Worm (Caenorhabditis elegans) whole organism, young adult: ENCODE measurements around the gene mrpl-49.
A peak's percentile ranks its signal among the peaks of the same experiment; 100 is the strongest.

Source experiments
- B0019.2 ChIP-seq: fragments of 200-800 bp; sonication (Bioruptor generic); conservative IDR thresholded peaks from 2 replicates; pipeline ENCODE4 v1.3.6; 2022; ENCODE audit warnings: missing genetic modification reagents, missing genetic modification characterization, missing compliant biosample characterization
- B0035.1 ChIP-seq: sonication (generic microtip); optimal IDR thresholded peaks from 2 replicates; lab custom pipeline; 2016; ENCODE audit warnings: missing genetic modification characterization, mild to moderate bottlenecking, missing compliant biosample characterization, missing genotype, missing genetic modification reagents
- Y53G8AR.9 ChIP-seq: fragments of 200-800 bp; sonication (Bioruptor generic); conservative IDR thresholded peaks from 2 replicates; pipeline ENCODE4 v1.3.6; 2022; ENCODE audit warnings: missing genetic modification reagents, missing genetic modification characterization, missing compliant biosample characterization
- Y56A3A.18 ChIP-seq: fragments of 200-800 bp; sonication (Bioruptor generic); IDR thresholded peaks from 2 replicates; pipeline ENCODE4 v1.3.6; 2022; ENCODE audit warnings: missing genetic modification reagents, missing genetic modification characterization, missing compliant biosample characterization
- Y95B8A.8 ChIP-seq: fragments of 200-800 bp; sonication (Bioruptor generic); IDR thresholded peaks from 2 replicates; pipeline ENCODE4 v1.3.6; 2022; ENCODE audit warnings: missing genetic modification reagents, missing genetic modification characterization, missing compliant biosample characterization
- ZK185.1 ChIP-seq: sonication (generic microtip); optimal IDR thresholded peaks from 2 replicates; lab custom pipeline; 2016; ENCODE audit warnings: mild to moderate bottlenecking, missing genetic modification characterization, missing compliant biosample characterization; ENCODE audit not compliant: poor library complexity, severe bottlenecking
- akir-1 ChIP-seq: fragments of 200-800 bp; sonication (Bioruptor generic); optimal IDR thresholded peaks from 2 replicates; lab custom pipeline; 2018; ENCODE audit warnings: mild to moderate bottlenecking, missing genetic modification characterization, moderate library complexity, missing compliant biosample characterization
- bed-1 ChIP-seq: fragments of 200-800 bp; sonication (Bioruptor generic); IDR thresholded peaks from 2 replicates; pipeline ENCODE4 v1.3.6; 2022; ENCODE audit warnings: missing genetic modification reagents, missing genetic modification characterization, missing compliant biosample characterization
- ccch-3 ChIP-seq: fragments of 200-800 bp; sonication (Bioruptor generic); optimal IDR thresholded peaks from 2 replicates; lab custom pipeline; 2018; ENCODE audit warnings: mild to moderate bottlenecking, missing genetic modification characterization, missing compliant biosample characterization
- ceh-100 ChIP-seq: fragments of 200-800 bp; sonication (Bioruptor generic); IDR thresholded peaks from 2 replicates; pipeline ENCODE4 v1.3.6; 2022; ENCODE audit warnings: missing genetic modification reagents, missing genetic modification characterization, missing compliant biosample characterization
- ceh-40 ChIP-seq: fragments of 200-800 bp; sonication (Bioruptor generic); IDR thresholded peaks from 2 replicates; pipeline ENCODE4 v1.3.6; 2022; ENCODE audit warnings: missing genetic modification characterization, missing compliant biosample characterization
- die-1 ChIP-seq: sonication (generic microtip); optimal IDR thresholded peaks from 2 replicates; lab custom pipeline; 2016; ENCODE audit warnings: missing genotype, mild to moderate bottlenecking, missing genetic modification characterization, missing compliant biosample characterization
- fkh-3 ChIP-seq: sonication (generic microtip); optimal IDR thresholded peaks from 2 replicates; lab custom pipeline; 2016; ENCODE audit warnings: mild to moderate bottlenecking, missing genetic modification characterization, missing compliant biosample characterization
- him-1 ChIP-seq: sonication (generic microtip); optimal IDR thresholded peaks from 2 replicates; lab custom pipeline; 2016; ENCODE audit warnings: missing genotype, missing genetic modification reagents, missing genetic modification characterization, missing compliant biosample characterization
- hmg-1.2 ChIP-seq: fragments of 200-800 bp; sonication (Bioruptor generic); IDR thresholded peaks from 2 replicates; pipeline ENCODE4 v1.3.6; 2022; ENCODE audit warnings: missing genetic modification reagents, missing genetic modification characterization, missing compliant biosample characterization
- let-526 ChIP-seq: fragments of 200-800 bp; sonication (Bioruptor generic); IDR thresholded peaks from 2 replicates; pipeline ENCODE4 v1.3.6; 2022; ENCODE audit warnings: missing genetic modification reagents, missing genetic modification characterization, missing compliant biosample characterization
- lir-1 ChIP-seq: fragments of 200-800 bp; sonication (Bioruptor generic); conservative IDR thresholded peaks from 2 replicates; pipeline ENCODE4 v1.3.6; 2022; ENCODE audit warnings: missing genetic modification reagents, missing genetic modification characterization, missing compliant biosample characterization
- lsl-1 ChIP-seq: fragments of 200-800 bp; sonication (Bioruptor generic); optimal IDR thresholded peaks from 2 replicates; lab custom pipeline; 2018; ENCODE audit warnings: mild to moderate bottlenecking, missing genetic modification characterization, moderate library complexity, missing compliant biosample characterization
- lsy-27 ChIP-seq: sonication (generic microtip); optimal IDR thresholded peaks from 2 replicates; lab custom pipeline; 2017; ENCODE audit warnings: missing genetic modification characterization, mild to moderate bottlenecking, missing compliant biosample characterization, antibody characterized with exemption, missing genotype, borderline replicate concordance; ENCODE audit not compliant: insufficient read depth
- madf-8 ChIP-seq: fragments of 200-800 bp; sonication (Bioruptor generic); conservative IDR thresholded peaks from 2 replicates; pipeline ENCODE4 v1.3.6; 2022; ENCODE audit warnings: missing genetic modification reagents, missing genetic modification characterization, missing compliant biosample characterization
- mel-28 ChIP-seq: sonication (generic microtip); optimal IDR thresholded peaks from 2 replicates; lab custom pipeline; 2016; ENCODE audit warnings: borderline replicate concordance, mild to moderate bottlenecking, missing genetic modification characterization, missing compliant biosample characterization
- mes-4 ChIP-seq: sonication (generic microtip); optimal IDR thresholded peaks from 2 replicates; lab custom pipeline; 2016; ENCODE audit warnings: missing genotype, missing genetic modification characterization, missing compliant biosample characterization
- mxl-1 ChIP-seq: sonication (generic microtip); optimal IDR thresholded peaks from 2 replicates; lab custom pipeline; 2016; ENCODE audit warnings: missing genetic modification characterization, missing compliant biosample characterization
- nfya-1 ChIP-seq: sonication (generic microtip); optimal IDR thresholded peaks from 2 replicates; lab custom pipeline; 2017; ENCODE audit warnings: antibody characterized with exemption, missing compliant biosample characterization, missing genetic modification characterization, borderline replicate concordance; ENCODE audit not compliant: insufficient read depth
- nhr-27 ChIP-seq: fragments of 200-800 bp; sonication (Bioruptor generic); optimal IDR thresholded peaks from 2 replicates; lab custom pipeline; 2018; ENCODE audit warnings: mild to moderate bottlenecking, missing genetic modification characterization, moderate library complexity, missing compliant biosample characterization
- nhr-80 ChIP-seq: sonication (generic microtip); optimal IDR thresholded peaks from 2 replicates; lab custom pipeline; 2016; ENCODE audit warnings: missing genetic modification characterization, missing compliant biosample characterization
- rec-8 ChIP-seq, 2 experiments: sonication (generic microtip); optimal IDR thresholded peaks; 2 replicates each; lab custom pipeline; 2016; ENCODE audit warnings: mild to moderate bottlenecking in 2 of 2, missing genetic modification characterization in 2 of 2, missing genetic modification reagents in 2 of 2, missing genotype in 2 of 2, missing biosample characterization in 1 of 2, missing compliant biosample characterization in 1 of 2, moderate library complexity in 1 of 2
- repo-1 ChIP-seq: sonication (generic microtip); optimal IDR thresholded peaks from 2 replicates; lab custom pipeline; 2017; ENCODE audit warnings: mild to moderate bottlenecking, missing genetic modification characterization, missing compliant biosample characterization
- rpc-1 ChIP-seq, 2 experiments: fragments of 150-350 bp in 1 of 2; sonication (generic microtip) in 1 of 2; optimal IDR thresholded peaks; 2 replicates each; lab custom pipeline; 2014 to 2018; ENCODE audit warnings: missing biosample characterization in 1 of 2, missing genetic modification characterization in 1 of 2, missing genetic modification reagents in 1 of 2, missing genotype in 1 of 2
- sptf-2 ChIP-seq: fragments of 200-800 bp; sonication (Bioruptor generic); optimal IDR thresholded peaks from 2 replicates; lab custom pipeline; 2018; ENCODE audit warnings: mild to moderate bottlenecking, missing genetic modification characterization, missing compliant biosample characterization
- tbp1 ChIP-seq: fragments of 200-800 bp; sonication (Bioruptor generic); optimal IDR thresholded peaks from 2 replicates; lab custom pipeline; 2018; ENCODE audit warnings: mild to moderate bottlenecking, missing genetic modification characterization, missing compliant biosample characterization
- xnd-1 ChIP-seq: sonication (generic microtip); optimal IDR thresholded peaks from 2 replicates; lab custom pipeline; 2016; ENCODE audit warnings: missing genotype, missing genetic modification reagents, missing genetic modification characterization, missing compliant biosample characterization
- ztf-18 ChIP-seq: sonication (generic microtip); optimal IDR thresholded peaks from 2 replicates; lab custom pipeline; 2016; ENCODE audit warnings: missing genotype, mild to moderate bottlenecking, missing genetic modification characterization, missing compliant biosample characterization
- ztf-25 ChIP-seq: fragments of 200-800 bp; sonication (Bioruptor generic); IDR thresholded peaks from 2 replicates; pipeline ENCODE4 v1.3.6; 2022; ENCODE audit warnings: missing genetic modification reagents, missing genetic modification characterization, missing compliant biosample characterization
- ztf-28 ChIP-seq: fragments of 200-800 bp; sonication (Bioruptor generic); IDR thresholded peaks from 2 replicates; pipeline ENCODE4 v1.3.6; 2022; ENCODE audit warnings: missing genetic modification reagents, missing genetic modification characterization, missing compliant biosample characterization
- ztf-6 ChIP-seq: fragments of 200-800 bp; sonication (Bioruptor generic); IDR thresholded peaks from 2 replicates; pipeline ENCODE4 v1.3.6; 2022; ENCODE audit warnings: missing genetic modification reagents, missing genetic modification characterization, missing compliant biosample characterization

The mrpl-49 gene

ce11 chrV:12744979-12745378, 16.5 kb downstream of the mrpl-49 start, which contains the start of gene C15C8.7:
Gene C15C8.7, minus strand, starts transcription at chrV:12745050.
- TF ChIP-seq ceh-40 (GFP tag; lab: Robert Waterston, UW) (no peak), madf-8 (GFP tag; lab: Robert Waterston, UW) (no peak), mel-28 (no peak), hmg-1.2 (GFP tag; lab: Robert Waterston, UW) (no peak), sptf-2 (GFP tag; lab: Kevin White, UChicago) (no peak), nhr-80 (tag; lab: Kevin White, UChicago) (peak; percentile 26)

ce11 chrV:12747431-12747830, 19.0 kb downstream of the mrpl-49 start, which contains the start of gene C15C8.4:
Gene C15C8.4, minus strand, starts transcription at chrV:12747463.
- TF ChIP-seq ztf-18 (no peak), rpc-1 (optimal IDR thresholded peaks at IDR 0.05; lab: Kevin White, UChicago) (no peak), rpc-1 (tag; optimal IDR thresholded peaks at IDR 0.05; lab: Kevin White, UChicago) (no peak), ztf-25 (GFP tag; lab: Robert Waterston, UW) (no peak), Y95B8A.8 (GFP tag; lab: Robert Waterston, UW) (no peak), ztf-28 (GFP tag; lab: Robert Waterston, UW) (no peak), Y53G8AR.9 (no peak), die-1 (no peak), rec-8 (tag; optimal IDR thresholded peaks at IDR 0.05; lab: Kevin White, UChicago) (no peak), B0019.2 (GFP tag; lab: Robert Waterston, UW) (no peak), him-1 (tag; lab: Kevin White, UChicago) (no peak), bed-1 (GFP tag; lab: Robert Waterston, UW) (no peak), xnd-1 (tag; lab: Kevin White, UChicago) (no peak), nhr-27 (tag; lab: Kevin White, UChicago) (no peak), mxl-1 (tag; lab: Kevin White, UChicago) (no peak)

ce11 chrV:12747856-12748255, 19.4 kb downstream of the mrpl-49 start, which contains the start of gene C15C8.5:
Gene C15C8.5, plus strand, starts transcription at chrV:12748007.
- TF ChIP-seq B0035.1 = no peak
- no peak for TF ChIP-seq let-526 (GFP tag; lab: Robert Waterston, UW)
- no peak for TF ChIP-seq lsl-1 (GFP tag; lab: Kevin White, UChicago)
- TF ChIP-seq lsy-27 (tag; lab: Kevin White, UChicago) = no peak
- no peak for TF ChIP-seq tbp1 (GFP tag; lab: Kevin White, UChicago)
- no peak for TF ChIP-seq rpc-1 (optimal IDR thresholded peaks at IDR 0.05; lab: Kevin White, UChicago)
- no peak for TF ChIP-seq rpc-1 (tag; optimal IDR thresholded peaks at IDR 0.05; lab: Kevin White, UChicago)
- TF ChIP-seq lir-1 (GFP tag; lab: Robert Waterston, UW) = no peak
- TF ChIP-seq ztf-6 (GFP tag; lab: Robert Waterston, UW) = no peak
- no peak for TF ChIP-seq fkh-3 (tag; lab: Kevin White, UChicago)
- TF ChIP-seq ZK185.1 (tag; lab: Kevin White, UChicago) = no peak
- TF ChIP-seq nfya-1 (tag; lab: Kevin White, UChicago) = no peak
- TF ChIP-seq akir-1 = no peak
- no peak for TF ChIP-seq Y53G8AR.9
- TF ChIP-seq ccch-3 (GFP tag; lab: Kevin White, UChicago) = no peak
- TF ChIP-seq ceh-100 = no peak
- no peak for TF ChIP-seq mes-4
- TF ChIP-seq Y56A3A.18 (GFP tag; lab: Robert Waterston, UW) = no peak
- no peak for TF ChIP-seq repo-1 (tag; lab: Kevin White, UChicago)
